Fruit fly (Drosophila melanogaster): Measurements from ENCODE around the gene SdhBL.

The SdhBL gene

dm6 chrX:18857916-18858315 lies 36.3 kb upstream of the SdhBL start, which contains the start of gene Usp39 (continued):
- no peak for TF ChIP-seq wdn (GFP tag; IDR thresholded peaks at IDR 0.05)

dm6 chrX:18860074-18860473 lies 34.2 kb upstream of the SdhBL start, which contains the start of gene CG32544:
Gene CG32544, plus strand, starts transcription at chrX:18860284.
- TF ChIP-seq MBD-R2 (GFP tag; IDR thresholded peaks at IDR 0.05) (0 out of 2 replicates have a peak, but pooled peaks have one; percentile 17), Deaf1 (tag; optimal IDR thresholded peaks at IDR 0.05) (peak; percentile 74), onecut (GFP tag; IDR thresholded peaks at IDR 0.05) (peak; percentile 95), CG13624 (GFP tag; optimal IDR thresholded peaks at IDR 0.05) (no peak), ewg (GFP tag; optimal IDR thresholded peaks at IDR 0.05) (peak; percentile 82), CG2889 (GFP tag; IDR thresholded peaks at IDR 0.05) (no peak), abd-A (tag; optimal IDR thresholded peaks at IDR 0.05) (no peak), Med (GFP tag) (peak; percentile 9), CG8944 (GFP tag; optimal IDR thresholded peaks at IDR 0.05) (no peak), Hr51 (GFP tag; optimal IDR thresholded peaks at IDR 0.05) (peak in 1 of 2 experiments; percentile 22)

- TF ChIP-seq Sry-δ (GFP tag; optimal IDR thresholded peaks at IDR 0.05) (peak; percentile 92), CG12659 (GFP tag; optimal IDR thresholded peaks at IDR 0.05) (peak; percentile 75), dmrt99B (tag; optimal IDR thresholded peaks at IDR 0.05) (no peak), unc-4 (GFP tag; IDR thresholded peaks at IDR 0.05; ENCODE audit: partially characterized antibody) (peak; percentile 92), psq (GFP tag; optimal IDR thresholded peaks at IDR 0.05) (peak; percentile 29), Fer1 (GFP tag; optimal IDR thresholded peaks at IDR 0.05) (peak; percentile 29), CG4617 (GFP tag; optimal IDR thresholded peaks at IDR 0.05; ENCODE audit: borderline replicate concordance) (peak; percentile 54), Doc3 (GFP tag; IDR thresholded peaks at IDR 0.05; ENCODE audit: partially characterized antibody) (peak; percentile 75), gfzf (GFP tag; optimal IDR thresholded peaks at IDR 0.05) (peak; percentile 90), wor (GFP tag; IDR thresholded peaks at IDR 0.05) (no peak), Aef1 (GFP tag; IDR thresholded peaks at IDR 0.05) (peak; percentile 46), ranshi (GFP tag; IDR thresholded peaks at IDR 0.05) (no peak), pros (GFP tag; optimal IDR thresholded peaks at IDR 0.05) (no peak), HLH4C (GFP tag; IDR thresholded peaks at IDR 0.05; ENCODE audit: partially characterized antibody) (peak; percentile 94), CG15601 (tag; optimal IDR thresholded peaks at IDR 0.05) (peak; percentile 1), scrt (GFP tag; optimal IDR thresholded peaks at IDR 0.05) (peak; percentile 25), Hr51 (GFP tag; optimal IDR thresholded peaks at IDR 0.05) (no peak), sug (tag; optimal IDR thresholded peaks at IDR 0.05) (peak; percentile 3), trem (tag; optimal IDR thresholded peaks at IDR 0.05) (peak; percentile 63), CG4360 (GFP tag; IDR thresholded peaks at IDR 0.05) (peak; percentile 89), Dref (GFP tag; IDR thresholded peaks at IDR 0.05) (peak; percentile 97), cg (GFP tag; optimal IDR thresholded peaks at IDR 0.05) (peak; percentile 100), kni (GFP tag; optimal IDR thresholded peaks at IDR 0.05) (peak; percentile 30), bigmax (GFP tag; optimal IDR thresholded peaks at IDR 0.05) (no peak), Jarid2 (GFP tag; optimal IDR thresholded peaks at IDR 0.05) (peak; percentile 29), Dll (GFP tag; IDR thresholded peaks at IDR 0.05; ENCODE audit: partially characterized antibody) (peak; percentile 87), CG30020 (tag; optimal IDR thresholded peaks at IDR 0.05) (peak; percentile 49), Lim3 (GFP tag; IDR thresholded peaks at IDR 0.05) (no peak), Pdp1 (GFP tag; optimal IDR thresholded peaks at IDR 0.05) (peak in 1 of 2 experiments; percentile 4), sna (GFP tag; IDR thresholded peaks at IDR 0.05; ENCODE audit: partially characterized antibody) (peak; percentile 90), CG10267 (tag; optimal IDR thresholded peaks at IDR 0.05) (peak; percentile 48), Hmr (GFP tag; optimal IDR thresholded peaks at IDR 0.05) (peak; percentile 55), fru (optimal IDR thresholded peaks at IDR 0.05) (no peak), CG17912 (GFP tag; optimal IDR thresholded peaks at IDR 0.05) (peak; percentile 33)
Measured at dm6 chrX:18863748-18864482, 30.3 kb upstream of the SdhBL start, which contains the start of the genes CG7326 and Dora. Gene CG7326, minus strand, starts transcription at chrX:18863776. Gene Dora, plus strand, starts transcription at chrX:18863950.

All from whole organism, embryonic.